Fruit fly (Drosophila melanogaster) whole organism: ENCODE measurements around the gene Mco4.

Experiments
- CG8478 ChIP-seq: fragments of >200 bp; optimal IDR thresholded peaks from 2 replicates; lab custom pipeline; 2018; ENCODE audit warnings: inconsistent platforms
- pan ChIP-seq: fragments of >200 bp; optimal IDR thresholded peaks from 2 replicates; lab custom pipeline; 2017
- psq ChIP-seq: fragments of >200 bp; optimal IDR thresholded peaks from 2 replicates; lab custom pipeline; 2017
- usp ChIP-seq: fragments of >200 bp; optimal IDR thresholded peaks from 2 replicates; lab custom pipeline; 2017; ENCODE audit warnings: missing biosample characterization, missing genetic modification characterization, mixed read lengths

DNA sequence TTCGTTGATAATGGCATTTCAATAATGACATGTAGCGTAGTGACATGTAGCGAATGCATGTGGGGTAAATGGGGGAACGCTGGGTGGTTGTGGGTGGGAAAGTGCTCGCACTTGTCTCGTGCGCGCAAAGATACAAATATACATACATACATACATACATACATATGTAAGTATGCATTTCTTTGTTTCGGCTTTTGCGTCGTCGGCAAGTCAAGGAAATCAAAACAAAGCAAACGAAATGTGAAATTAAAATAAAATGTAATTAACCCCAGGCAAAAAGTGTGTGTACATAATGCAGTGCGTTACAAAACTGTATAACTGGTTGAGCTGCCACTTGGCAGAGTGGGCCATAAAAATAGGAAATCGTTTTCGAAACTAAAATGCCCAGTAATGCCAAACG lies 19.8 kb upstream of the Mco4 start:
- TF ChIP-seq usp (GFP tag; lab: Kevin White, UChicago) (no peak), psq (no peak), pan (lab: Kevin White, UChicago) (no peak), CG8478 (no peak)
